Fruit fly (Drosophila melanogaster): ENCODE data around the gene CG14210.

CG14210 gene

dm6 chrX:19645873-19646541 lies 30.0 kb downstream of the CG14210 start, which contains the start of gene Arp10:
Arp10 (minus strand) TSS chrX:19646176.
- TF ChIP-seq sr (GFP tag; IDR thresholded peaks at IDR 0.05): no peak
- no peak for TF ChIP-seq CG3847 (GFP tag; IDR thresholded peaks at IDR 0.05)
- TF ChIP-seq Dref (GFP tag; IDR thresholded peaks at IDR 0.05): peak; percentile 71
- TF ChIP-seq phol (tag; optimal IDR thresholded peaks at IDR 0.05): peak; percentile 40
- no peak for TF ChIP-seq odd (GFP tag; optimal IDR thresholded peaks at IDR 0.05)
- TF ChIP-seq wdn (GFP tag; IDR thresholded peaks at IDR 0.05): no peak
- no peak for TF ChIP-seq CG33213 (GFP tag; optimal IDR thresholded peaks at IDR 0.05)
- TF ChIP-seq Adf1 (GFP tag; IDR thresholded peaks at IDR 0.05): no peak
- TF ChIP-seq ash1 (GFP tag; optimal IDR thresholded peaks at IDR 0.05): no peak
- TF ChIP-seq CG4854 (GFP tag; optimal IDR thresholded peaks at IDR 0.05): no peak
- peak; percentile 26 for TF ChIP-seq CG10267 (tag; optimal IDR thresholded peaks at IDR 0.05)
- TF ChIP-seq ara (GFP tag; IDR thresholded peaks at IDR 0.05): no peak
- no peak for TF ChIP-seq CG17912 (GFP tag; optimal IDR thresholded peaks at IDR 0.05)
- no peak for TF ChIP-seq insv (GFP tag; optimal IDR thresholded peaks at IDR 0.05)
- TF ChIP-seq CG13624 (GFP tag; optimal IDR thresholded peaks at IDR 0.05): no peak
- TF ChIP-seq Ets65A (GFP tag): peak; percentile 41
- TF ChIP-seq hth (optimal IDR thresholded peaks at IDR 0.05): no peak
- no peak for TF ChIP-seq so (GFP tag; IDR thresholded peaks at IDR 0.05)
- no peak for TF ChIP-seq CG8944 (GFP tag; optimal IDR thresholded peaks at IDR 0.05)
- TF ChIP-seq GATAe (GFP tag; conservative IDR thresholded peaks at IDR 0.05): no peak
- TF ChIP-seq Atf6 (GFP tag; IDR thresholded peaks at IDR 0.05): no peak
- no peak for TF ChIP-seq CG6813 (GFP tag; optimal IDR thresholded peaks at IDR 0.05)
- TF ChIP-seq CG10543 (GFP tag; optimal IDR thresholded peaks at IDR 0.05): no peak
- TF ChIP-seq BtbVII (GFP tag; optimal IDR thresholded peaks at IDR 0.05): no peak
- TF ChIP-seq CG12071 (GFP tag; optimal IDR thresholded peaks at IDR 0.05): no peak
- TF ChIP-seq CG1529 (GFP tag; optimal IDR thresholded peaks at IDR 0.05): no peak
- TF ChIP-seq Sin3A (optimal IDR thresholded peaks at IDR 0.05): peak; percentile 40
- peak; percentile 59; the same call in 3 of the 4 replicates for TF ChIP-seq Dll (GFP tag; IDR thresholded peaks at IDR 0.05; ENCODE audit: partially characterized antibody)
- TF ChIP-seq twi (tag; optimal IDR thresholded peaks at IDR 0.05): no peak
- no peak for TF ChIP-seq CG18011 (GFP tag; optimal IDR thresholded peaks at IDR 0.05)
- TF ChIP-seq gfzf (GFP tag; optimal IDR thresholded peaks at IDR 0.05): peak; percentile 47
- peak; percentile 62 for TF ChIP-seq BEAF-32 (GFP tag; optimal IDR thresholded peaks at IDR 0.05)
- TF ChIP-seq HLHmδ (GFP tag; optimal IDR thresholded peaks at IDR 0.05): no peak
- TF ChIP-seq Dip3 (GFP tag; optimal IDR thresholded peaks at IDR 0.05): no peak
- TF ChIP-seq CG8478 (optimal IDR thresholded peaks at IDR 0.05): no peak
- TF ChIP-seq Gug (GFP tag; IDR thresholded peaks at IDR 0.05): no peak
- no peak for TF ChIP-seq Optix (GFP tag; IDR thresholded peaks at IDR 0.05)
- peak; percentile 52; the same call in 1 of the 3 replicates for TF ChIP-seq CG11456 (GFP tag; IDR thresholded peaks at IDR 0.05)
- TF ChIP-seq fd96Cb (tag; optimal IDR thresholded peaks at IDR 0.05): no peak
- no peak for TF ChIP-seq CG31224 (GFP tag; IDR thresholded peaks at IDR 0.05)
- peak; percentile 26 for TF ChIP-seq dmrt11E (tag; optimal IDR thresholded peaks at IDR 0.05)
- TF ChIP-seq tll (GFP tag; optimal IDR thresholded peaks at IDR 0.05): no peak
- no peak for TF ChIP-seq CG11560 (tag; IDR thresholded peaks at IDR 0.05)
- peak; percentile 57 for TF ChIP-seq Med (GFP tag)
- TF ChIP-seq zf30C (GFP tag; optimal IDR thresholded peaks at IDR 0.05): peak; percentile 58
- TF ChIP-seq CG9727 (GFP tag; optimal IDR thresholded peaks at IDR 0.05): peak; percentile 18
- no peak for TF ChIP-seq pnt (GFP tag; optimal IDR thresholded peaks at IDR 0.05)
- TF ChIP-seq ATbp (GFP tag; optimal IDR thresholded peaks at IDR 0.05): no peak
- no peak for TF ChIP-seq Tbp (GFP tag; optimal IDR thresholded peaks at IDR 0.05)
- no peak for TF ChIP-seq fu2 (GFP tag; optimal IDR thresholded peaks at IDR 0.05)
- TF ChIP-seq chif (GFP tag; optimal IDR thresholded peaks at IDR 0.05): no peak
- TF ChIP-seq tup (GFP tag; optimal IDR thresholded peaks at IDR 0.05): no peak

Measured in whole organism, embryonic.